Worm (Caenorhabditis elegans) whole organism, early embryonic: ENCODE results near the gene lite-1.

Source experiments
- aly-1 ChIP-seq: sonication (generic microtip); optimal IDR thresholded peaks from 2 replicates; lab custom pipeline; 2016; ENCODE audit warnings: missing genetic modification characterization, missing compliant biosample characterization
- ama-1 ChIP-seq: fragments of 150-350 bp; optimal IDR thresholded peaks from 2 replicates; lab custom pipeline; 2014

- TF ChIP-seq aly-1 (tag; lab: Kevin White, UChicago) (no peak), ama-1 (lab: Kevin White, UChicago) (no peak)
These were observed 46.1 kb upstream of the lite-1 start for ce11 chrX:6276701-6277100.
